Fruit fly (Drosophila melanogaster): ENCODE data around the gene Wnt4.

DNA sequence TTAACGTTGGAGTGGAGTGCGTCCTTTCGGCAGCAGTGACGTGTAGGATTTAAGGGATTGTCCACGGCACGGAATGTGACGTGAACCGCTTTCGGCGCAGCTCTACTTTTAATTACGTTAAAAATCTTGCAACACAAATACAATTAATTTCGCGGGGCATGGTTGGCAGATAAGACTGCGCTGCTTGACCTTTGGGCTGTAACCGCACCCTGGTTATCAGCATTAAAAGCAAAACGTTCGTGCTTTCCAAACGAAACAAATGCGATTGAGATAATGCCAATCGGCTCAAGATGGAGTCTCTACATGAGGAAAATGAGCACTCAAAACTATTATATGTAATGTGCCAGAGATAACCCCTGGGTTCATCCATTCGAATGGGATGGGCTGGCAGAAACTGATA lies 63.4 kb downstream of the Wnt4 start:
- TF ChIP-seq CG8478 (optimal IDR thresholded peaks at IDR 0.05) (no peak), CTCF (optimal IDR thresholded peaks at IDR 0.05) (no peak)
